Fruit fly (Drosophila melanogaster): ENCODE data around the gene CG33170.

Gene CG33170

DNA sequence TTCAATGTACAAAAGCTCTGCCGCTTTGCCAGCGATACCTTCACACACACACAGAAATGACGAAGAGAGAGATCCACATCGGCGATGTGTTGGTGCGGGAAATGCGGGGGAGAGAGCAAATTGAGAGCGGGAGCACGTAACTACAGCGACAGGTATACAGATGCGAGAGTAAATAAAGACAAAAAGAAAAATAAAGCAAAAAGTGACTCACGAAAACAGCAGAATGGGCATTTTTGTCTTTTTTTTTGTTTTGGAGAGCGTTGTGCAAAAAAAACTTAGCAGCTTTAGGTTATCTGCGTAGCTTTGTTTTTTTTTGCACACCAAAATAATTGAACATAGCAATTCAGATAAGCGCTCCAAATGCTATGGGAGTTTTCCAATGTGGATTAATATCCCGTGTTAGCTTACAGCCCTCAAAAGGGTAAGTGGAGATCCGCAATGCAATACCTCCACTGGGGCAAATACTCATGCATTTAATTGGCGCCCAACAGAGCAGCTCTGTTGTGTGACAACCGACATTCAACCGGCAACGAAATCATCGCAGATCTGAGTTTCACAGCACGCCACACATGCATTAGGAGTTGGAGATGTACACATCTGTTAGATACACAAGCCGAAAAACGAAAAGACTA, 41.7 kb upstream of the CG33170 start (continued):
- TF ChIP-seq Dp (GFP tag; optimal IDR thresholded peaks at IDR 0.05) (no peak), CG6689 (GFP tag; IDR thresholded peaks at IDR 0.05) (no peak), ato (GFP tag; IDR thresholded peaks at IDR 0.05; ENCODE audit: partially characterized antibody) (no peak), Adf1 (GFP tag; IDR thresholded peaks at IDR 0.05) (peak; percentile 82), ro (GFP tag; IDR thresholded peaks at IDR 0.05) (no peak), az2 (GFP tag; optimal IDR thresholded peaks at IDR 0.05) (no peak), ase (GFP tag; IDR thresholded peaks at IDR 0.05) (no peak), zf30C (GFP tag; optimal IDR thresholded peaks at IDR 0.05) (no peak), unpg (GFP tag; optimal IDR thresholded peaks at IDR 0.05) (no peak), CG34422 (GFP tag; IDR thresholded peaks at IDR 0.05) (no peak), CG2712 (tag; optimal IDR thresholded peaks at IDR 0.05) (no peak), CG12769 (tag; optimal IDR thresholded peaks at IDR 0.05) (peak; percentile 28), CG13296 (GFP tag; optimal IDR thresholded peaks at IDR 0.05) (peak; percentile 55), CG7372 (GFP tag; IDR thresholded peaks at IDR 0.05) (no peak), CG10543 (GFP tag; optimal IDR thresholded peaks at IDR 0.05) (peak; percentile 27), CG10654 (GFP tag; optimal IDR thresholded peaks at IDR 0.05) (no peak), CG14667 (GFP tag; IDR thresholded peaks at IDR 0.05) (no peak), HLH4C (GFP tag; IDR thresholded peaks at IDR 0.05; ENCODE audit: partially characterized antibody) (no peak), bbx (GFP tag; IDR thresholded peaks at IDR 0.05; ENCODE audit: partially characterized antibody) (no peak; the same call in 1 of the 2 replicates), CG14710 (tag; optimal IDR thresholded peaks at IDR 0.05) (no peak), scrt (GFP tag; optimal IDR thresholded peaks at IDR 0.05) (peak; percentile 18), CG8944 (GFP tag; optimal IDR thresholded peaks at IDR 0.05) (no peak), fd64A (GFP tag; optimal IDR thresholded peaks at IDR 0.05) (no peak), ara (GFP tag; IDR thresholded peaks at IDR 0.05) (no peak), HmgD (GFP tag; optimal IDR thresholded peaks at IDR 0.05) (no peak), Asciz (GFP tag; optimal IDR thresholded peaks at IDR 0.05) (no peak), z (GFP tag; IDR thresholded peaks at IDR 0.05) (0 out of 3 replicates have a peak, but pooled peaks have one; percentile 7), CG17385 (GFP tag; optimal IDR thresholded peaks at IDR 0.05) (peak; percentile 25), Hr39 (optimal IDR thresholded peaks at IDR 0.05) (no peak), bigmax (GFP tag; optimal IDR thresholded peaks at IDR 0.05) (no peak), Neu2 (GFP tag; optimal IDR thresholded peaks at IDR 0.05; ENCODE audit: borderline replicate concordance) (no peak), ttk (GFP tag; IDR thresholded peaks at IDR 0.05) (no peak), sob (GFP tag; IDR thresholded peaks at IDR 0.05) (peak; percentile 22; the same call in 1 of the 2 replicates), peb (GFP tag; IDR thresholded peaks at IDR 0.05) (no peak), CG12236 (GFP tag; optimal IDR thresholded peaks at IDR 0.05) (no peak), Elba2 (GFP tag; optimal IDR thresholded peaks at IDR 0.05) (no peak), Ada2b (GFP tag; IDR thresholded peaks at IDR 0.05) (no peak), dm (GFP tag; optimal IDR thresholded peaks at IDR 0.05) (no peak), CG34376 (GFP tag; optimal IDR thresholded peaks at IDR 0.05) (peak; percentile 25), CG7271 (tag; optimal IDR thresholded peaks at IDR 0.05) (no peak), CG17328 (GFP tag; IDR thresholded peaks at IDR 0.05) (no peak), CG15011 (GFP tag; optimal IDR thresholded peaks at IDR 0.05) (no peak), CG11093 (GFP tag; IDR thresholded peaks at IDR 0.05) (no peak), Eip74EF (GFP tag; optimal IDR thresholded peaks at IDR 0.05) (no peak), E2f1 (GFP tag; IDR thresholded peaks at IDR 0.05) (no peak), repo (GFP tag; optimal IDR thresholded peaks at IDR 0.05) (no peak), CG9817 (tag; optimal IDR thresholded peaks at IDR 0.05) (no peak), CG1832 (GFP tag; optimal IDR thresholded peaks at IDR 0.05) (no peak), crc (GFP tag; optimal IDR thresholded peaks at IDR 0.05) (no peak), grau (tag; optimal IDR thresholded peaks at IDR 0.05) (no peak), CG15601 (tag; optimal IDR thresholded peaks at IDR 0.05) (no peak)

Data from whole organism, embryonic.